Fruit fly (Drosophila melanogaster) whole organism, embryonic: ENCODE data around the gene CG33110.

Source experiments
- Adf1 ChIP-seq: fragments of 200-800 bp; sonication (Bioruptor generic); IDR thresholded peaks from 2 replicates; pipeline ENCODE4 v1.3.6; 2022; ENCODE audit warnings: missing biosample characterization, missing genetic modification characterization
- Antp ChIP-seq: fragments of 200-800 bp; sonication (Bioruptor generic); optimal IDR thresholded peaks from 3 replicates; lab custom pipeline; 2016; ENCODE audit warnings: missing biosample characterization, missing genetic modification characterization
- BEAF-32 ChIP-seq: fragments of 200-800 bp; sonication (Bioruptor generic); optimal IDR thresholded peaks from 3 replicates; lab custom pipeline; 2017; ENCODE audit warnings: missing biosample characterization, missing genetic modification characterization, mild to moderate bottlenecking, moderate library complexity, missing genetic modification reagents
- CG10209 ChIP-seq: fragments of 200-800 bp; sonication (Bioruptor generic); optimal IDR thresholded peaks from 3 replicates; lab custom pipeline; 2017; ENCODE audit warnings: missing biosample characterization, mild to moderate bottlenecking, missing genetic modification characterization, missing genetic modification reagents
- CG10321 ChIP-seq: fragments of 200-800 bp; sonication (Bioruptor generic); IDR thresholded peaks from 2 replicates; pipeline ENCODE4 v1.3.6; 2022; ENCODE audit warnings: missing biosample characterization, missing genetic modification characterization
- CG11560 ChIP-seq: fragments of 200-800 bp; sonication (Bioruptor generic); IDR thresholded peaks from 3 replicates; pipeline ENCODE4 v1.3.6; 2022; ENCODE audit warnings: missing biosample characterization, missing genetic modification characterization
- CG11695 ChIP-seq: fragments of 200-800 bp; sonication (Bioruptor generic); IDR thresholded peaks from 3 replicates; pipeline ENCODE4 v1.3.6; 2022; ENCODE audit warnings: missing biosample characterization, missing genetic modification characterization
- CG12391 ChIP-seq: fragments of 200-800 bp; sonication (Bioruptor generic); optimal IDR thresholded peaks from 3 replicates; lab custom pipeline; 2018; ENCODE audit warnings: missing biosample characterization, mild to moderate bottlenecking, missing genetic modification characterization, moderate library complexity
- CG12659 ChIP-seq: fragments of 200-800 bp; sonication (Bioruptor generic); optimal IDR thresholded peaks from 3 replicates; lab custom pipeline; 2017; ENCODE audit warnings: mild to moderate bottlenecking, missing biosample characterization, missing genetic modification reagents, missing genetic modification characterization
- CG13775 ChIP-seq: fragments of 200-800 bp; sonication (Bioruptor generic); optimal IDR thresholded peaks from 3 replicates; lab custom pipeline; 2017; ENCODE audit warnings: missing biosample characterization, mild to moderate bottlenecking, missing genetic modification characterization
- CG15011 ChIP-seq: fragments of 200-800 bp; sonication (Bioruptor generic); optimal IDR thresholded peaks from 3 replicates; lab custom pipeline; 2018; ENCODE audit warnings: missing biosample characterization, mild to moderate bottlenecking, missing genetic modification characterization
- CG15073 ChIP-seq: fragments of 200-800 bp; sonication (Bioruptor generic); optimal IDR thresholded peaks from 2 replicates; lab custom pipeline; 2016; ENCODE audit warnings: missing biosample characterization, missing genetic modification characterization
- CG1647 ChIP-seq: fragments of 200-800 bp; sonication (Bioruptor generic); optimal IDR thresholded peaks from 3 replicates; lab custom pipeline; 2016; ENCODE audit warnings: missing biosample characterization, missing genetic modification characterization
- CG17328 ChIP-seq: fragments of 200-800 bp; sonication (Bioruptor generic); IDR thresholded peaks from 2 replicates; pipeline ENCODE4 v1.3.6; 2022; ENCODE audit warnings: missing biosample characterization, missing genetic modification characterization
- CG1792 ChIP-seq: fragments of 200-800 bp; sonication (Bioruptor generic); optimal IDR thresholded peaks from 2 replicates; lab custom pipeline; 2016; ENCODE audit warnings: missing biosample characterization, missing genetic modification characterization
- CG18599 ChIP-seq: fragments of 200-800 bp; sonication (Bioruptor generic); optimal IDR thresholded peaks from 3 replicates; lab custom pipeline; 2017; ENCODE audit warnings: missing biosample characterization, missing genetic modification characterization, mild to moderate bottlenecking, moderate library complexity, missing genetic modification reagents
- CG31365 ChIP-seq: fragments of 200-800 bp; sonication (Bioruptor generic); optimal IDR thresholded peaks from 2 replicates; lab custom pipeline; 2018; ENCODE audit warnings: missing biosample characterization, mild to moderate bottlenecking, missing genetic modification characterization
- CG34224 ChIP-seq: fragments of 200-800 bp; sonication (Bioruptor generic); IDR thresholded peaks from 3 replicates; pipeline ENCODE4 v1.3.6; 2022; ENCODE audit warnings: missing biosample characterization, missing genetic modification characterization; ENCODE audit not compliant: partially characterized antibody
- CG4328 ChIP-seq: fragments of 200-800 bp; sonication (Bioruptor generic); optimal IDR thresholded peaks from 3 replicates; lab custom pipeline; 2017; ENCODE audit warnings: missing biosample characterization, missing genetic modification reagents, missing genetic modification characterization
- CG5953 ChIP-seq: fragments of 200-800 bp; sonication (Bioruptor generic); IDR thresholded peaks from 2 replicates; pipeline ENCODE4 v1.3.6; 2022; ENCODE audit warnings: missing biosample characterization, missing genetic modification characterization
- CG7786 ChIP-seq: fragments of 200-800 bp; sonication (Bioruptor generic); optimal IDR thresholded peaks from 2 replicates; lab custom pipeline; 2016; ENCODE audit warnings: missing biosample characterization, missing genetic modification characterization
- CG7963 ChIP-seq: fragments of 200-800 bp; sonication (Bioruptor generic); IDR thresholded peaks from 3 replicates; pipeline ENCODE4 v1.3.6; 2022; ENCODE audit warnings: missing biosample characterization, missing genetic modification characterization; ENCODE audit not compliant: partially characterized antibody
- CG9817 ChIP-seq: fragments of 200-800 bp; sonication (Bioruptor generic); optimal IDR thresholded peaks from 2 replicates; lab custom pipeline; 2018; ENCODE audit warnings: missing biosample characterization, mild to moderate bottlenecking, missing genetic modification characterization, moderate library complexity
- CTCF ChIP-seq: fragments of 200-800 bp; sonication (Bioruptor generic); optimal IDR thresholded peaks from 2 replicates; lab custom pipeline; 2017; ENCODE audit warnings: missing biosample characterization, mild to moderate bottlenecking, missing genetic modification characterization, moderate library complexity
- CrebB ChIP-seq: fragments of 200-800 bp; sonication (Bioruptor generic); optimal IDR thresholded peaks from 3 replicates; lab custom pipeline; 2018; ENCODE audit warnings: missing biosample characterization, mild to moderate bottlenecking, missing genetic modification characterization
- D ChIP-seq, 2 experiments: fragments of 200-800 bp in 1 of 2; fragments of >200 bp in 1 of 2; sonication (Bioruptor generic) in 1 of 2; optimal IDR thresholded peaks; 2 replicates in 1 of 2; 3 replicates in 1 of 2; lab custom pipeline; 2017; ENCODE audit warnings: mild to moderate bottlenecking in 1 of 2, missing biosample characterization in 1 of 2, missing genetic modification characterization in 1 of 2, missing genetic modification reagents in 1 of 2
- Dbx ChIP-seq: fragments of 200-800 bp; sonication (Bioruptor generic); IDR thresholded peaks from 3 replicates; pipeline ENCODE4 v1.3.6; 2022; ENCODE audit warnings: missing biosample characterization, missing genetic modification characterization
- E2f2 ChIP-seq: fragments of 200-800 bp; sonication (Bioruptor generic); IDR thresholded peaks from 2 replicates; pipeline ENCODE4 v1.3.6; 2022; ENCODE audit warnings: missing biosample characterization, missing genetic modification characterization
- Fer2 ChIP-seq: fragments of 200-800 bp; sonication (Bioruptor generic); optimal IDR thresholded peaks from 2 replicates; lab custom pipeline; 2018; ENCODE audit warnings: missing biosample characterization, mild to moderate bottlenecking, missing genetic modification characterization, moderate library complexity
- H2.0 ChIP-seq: fragments of 200-800 bp; sonication (Bioruptor generic); IDR thresholded peaks from 2 replicates; pipeline ENCODE4 v1.3.6; 2022; ENCODE audit warnings: missing biosample characterization, missing genetic modification characterization
- MESR4 ChIP-seq: fragments of 200-800 bp; sonication (Bioruptor generic); optimal IDR thresholded peaks from 2 replicates; lab custom pipeline; 2018; ENCODE audit warnings: missing biosample characterization, mild to moderate bottlenecking, missing genetic modification characterization, moderate library complexity
- Oli ChIP-seq: fragments of 200-800 bp; sonication (Bioruptor generic); optimal IDR thresholded peaks from 2 replicates; lab custom pipeline; 2018; ENCODE audit warnings: missing biosample characterization, mild to moderate bottlenecking, missing genetic modification characterization, moderate library complexity
- Optix ChIP-seq: fragments of 200-800 bp; sonication (Bioruptor generic); IDR thresholded peaks from 3 replicates; pipeline ENCODE4 v1.3.6; 2022; ENCODE audit warnings: missing biosample characterization, missing genetic modification characterization
- Rfx ChIP-seq: fragments of 200-800 bp; sonication (Bioruptor generic); IDR thresholded peaks from 2 replicates; pipeline ENCODE4 v1.3.6; 2022; ENCODE audit warnings: missing biosample characterization, missing genetic modification characterization
- TFAM ChIP-seq: fragments of 200-800 bp; sonication (Bioruptor generic); optimal IDR thresholded peaks from 2 replicates; lab custom pipeline; 2017; ENCODE audit warnings: missing biosample characterization, missing genetic modification characterization, inconsistent platforms
- Trl ChIP-seq, 3 experiments: fragments of >200 bp in 2 of 3; fragments of 200-800 bp in 1 of 3; sonication (Bioruptor generic) in 1 of 3; optimal IDR thresholded peaks; 2 replicates in 1 of 3; 3 replicates in 2 of 3; lab custom pipeline; 2016 to 2017; ENCODE audit warnings: missing biosample characterization in 1 of 3, missing genetic modification characterization in 1 of 3
- chif ChIP-seq, 2 experiments: fragments of 200-800 bp; sonication (Bioruptor generic); optimal IDR thresholded peaks; 3 replicates each; lab custom pipeline; 2016; ENCODE audit warnings: missing biosample characterization in 2 of 2, missing genetic modification characterization in 2 of 2
- exex ChIP-seq: fragments of 200-800 bp; sonication (Bioruptor generic); optimal IDR thresholded peaks from 4 replicates; lab custom pipeline; 2018; ENCODE audit warnings: missing biosample characterization, mild to moderate bottlenecking, missing genetic modification characterization, moderate library complexity
- fd3F ChIP-seq: fragments of 200-800 bp; sonication (Bioruptor generic); optimal IDR thresholded peaks from 2 replicates; lab custom pipeline; 2018; ENCODE audit warnings: missing biosample characterization, mild to moderate bottlenecking, missing genetic modification characterization, moderate library complexity
- gro ChIP-seq: fragments of 200-800 bp; sonication (Bioruptor generic); optimal IDR thresholded peaks from 2 replicates; lab custom pipeline; 2016; ENCODE audit warnings: missing biosample characterization, missing genetic modification characterization
- gsb ChIP-seq: fragments of 200-800 bp; sonication (Bioruptor generic); IDR thresholded peaks from 2 replicates; pipeline ENCODE4 v1.3.6; 2022; ENCODE audit warnings: missing biosample characterization, missing genetic modification characterization
- insv ChIP-seq, 2 experiments: fragments of 200-800 bp; sonication (Bioruptor generic); optimal IDR thresholded peaks; 3 replicates each; lab custom pipeline; 2016 to 2018; ENCODE audit warnings: missing biosample characterization in 2 of 2, missing genetic modification characterization in 2 of 2
- inv ChIP-seq: fragments of 200-800 bp; sonication (Bioruptor generic); IDR thresholded peaks from 2 replicates; pipeline ENCODE4 v1.3.6; 2022; ENCODE audit warnings: missing biosample characterization, missing genetic modification characterization; ENCODE audit not compliant: partially characterized antibody
- schlank ChIP-seq: fragments of 200-800 bp; sonication (Bioruptor generic); optimal IDR thresholded peaks from 2 replicates; lab custom pipeline; 2018; ENCODE audit warnings: missing biosample characterization, mild to moderate bottlenecking, missing genetic modification characterization
- so ChIP-seq: fragments of 200-800 bp; sonication (Bioruptor generic); IDR thresholded peaks from 3 replicates; pipeline ENCODE4 v1.3.6; 2022; ENCODE audit warnings: missing biosample characterization, missing genetic modification characterization
- vnd ChIP-seq: fragments of 200-800 bp; sonication (Bioruptor generic); IDR thresholded peaks from 3 replicates; pipeline ENCODE4 v1.3.6; 2022; ENCODE audit warnings: missing biosample characterization, missing genetic modification characterization; ENCODE audit not compliant: partially characterized antibody
- yki ChIP-seq: fragments of >200 bp; optimal IDR thresholded peaks from 3 replicates; lab custom pipeline; 2018
- z ChIP-seq: fragments of 200-800 bp; sonication (Bioruptor generic); IDR thresholded peaks from 3 replicates; pipeline ENCODE4 v1.3.6; 2022; ENCODE audit warnings: missing biosample characterization, missing genetic modification characterization

Gene CG33110

DNA sequence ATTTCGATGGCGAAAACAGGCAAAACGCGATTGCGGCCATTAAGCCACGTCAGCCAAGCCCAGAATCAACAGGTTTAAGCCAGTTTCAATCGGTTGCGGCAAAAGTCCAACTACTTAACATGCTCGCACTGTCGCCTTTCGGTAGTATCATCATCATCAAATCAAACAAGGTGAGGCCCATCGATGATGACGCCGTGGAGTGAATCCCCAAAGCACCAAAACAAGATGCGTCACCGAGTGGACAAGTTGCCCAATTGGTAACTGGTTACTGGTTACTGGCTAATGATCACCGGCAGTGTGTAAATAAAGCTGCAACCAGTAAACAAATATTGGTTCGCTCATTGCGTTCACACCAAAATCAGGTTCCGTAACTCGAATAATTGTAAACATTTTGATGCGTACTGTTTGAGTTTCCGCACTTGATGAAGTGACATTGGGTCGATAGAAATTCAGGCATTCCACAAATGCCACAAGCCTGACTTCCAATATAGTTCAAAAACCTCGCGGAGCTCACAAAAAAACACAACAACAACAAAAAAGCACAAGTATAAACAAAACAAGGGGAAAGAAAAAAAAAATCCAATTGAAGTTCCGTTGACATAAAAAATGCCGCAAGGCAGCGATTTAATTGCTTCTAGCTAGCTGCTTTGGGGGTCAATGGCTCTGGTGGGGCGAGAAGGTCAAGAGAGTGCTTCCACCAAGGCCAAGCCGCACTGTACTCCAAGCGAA lies 45.5 kb upstream of the CG33110 start (continued):
- TF ChIP-seq CG34224 (GFP tag; lab: Robert Waterston, UW) (0 out of 3 replicates have a peak, but pooled peaks have one; percentile 10), Dbx (GFP tag; lab: Robert Waterston, UW) (peak; percentile 30; the same call in 1 of the 3 replicates), CG13775 (GFP tag; lab: Kevin White, UChicago) (no peak), chif (GFP tag; optimal IDR thresholded peaks at IDR 0.05; lab: Kevin White, UChicago) (peak; percentile 5 to 22), CG7786 (GFP tag; lab: Kevin White, UChicago) (no peak), CG31365 (tag; lab: Kevin White, UChicago) (peak; percentile 60), CG4328 (GFP tag; lab: Kevin White, UChicago) (peak; percentile 64), Rfx (GFP tag; lab: Robert Waterston, UW) (peak; percentile 36; the same call in 1 of the 2 replicates), yki (lab: Kevin White, UChicago) (no peak), CG18599 (GFP tag; lab: Kevin White, UChicago) (peak; percentile 43), schlank (tag; lab: Kevin White, UChicago) (peak; percentile 21), CG5953 (GFP tag; lab: Robert Waterston, UW) (peak; percentile 64; the same call in 1 of the 2 replicates), gro (GFP tag; lab: Kevin White, UChicago) (no peak), CG1647 (peak; percentile 66), CG1792 (GFP tag; lab: Kevin White, UChicago) (peak; percentile 2), H2.0 (0 out of 2 replicates have a peak, but pooled peaks have one; percentile 17), CG15011 (GFP tag; lab: Kevin White, UChicago) (peak; percentile 55), TFAM (no peak), MESR4 (GFP tag; lab: Kevin White, UChicago) (peak; percentile 2), Optix (GFP tag; lab: Robert Waterston, UW) (no peak), CG10209 (GFP tag; lab: Kevin White, UChicago) (peak; percentile 68), Trl (optimal IDR thresholded peaks at IDR 0.05; lab: Kevin White, UChicago) (no peak), Trl (GFP tag; optimal IDR thresholded peaks at IDR 0.05; lab: Kevin White, UChicago) (peak; percentile 62), Fer2 (tag; lab: Kevin White, UChicago) (peak; percentile 36), E2f2 (GFP tag; lab: Robert Waterston, UW) (peak; percentile 40; the same call in 1 of the 2 replicates), CG11560 (tag; lab: Robert Waterston, UW) (no peak), BEAF-32 (GFP tag; lab: Kevin White, UChicago) (no peak), D (optimal IDR thresholded peaks at IDR 0.05; lab: Kevin White, UChicago) (no peak), D (GFP tag; optimal IDR thresholded peaks at IDR 0.05; lab: Kevin White, UChicago) (peak; percentile 51), CG15073 (no peak), gsb (GFP tag; lab: Robert Waterston, UW) (0 out of 2 replicates have a peak, but pooled peaks have one; percentile 7), CG12391 (peak; percentile 6), fd3F (GFP tag; lab: Kevin White, UChicago) (peak; percentile 43), Oli (tag; lab: Kevin White, UChicago) (no peak), vnd (GFP tag; lab: Robert Waterston, UW) (no peak), Adf1 (GFP tag; lab: Robert Waterston, UW) (no peak), Antp (GFP tag; lab: Kevin White, UChicago) (peak; percentile 2), CrebB (tag; lab: Kevin White, UChicago) (peak; percentile 86), insv (GFP tag; optimal IDR thresholded peaks at IDR 0.05; lab: Kevin White, UChicago) (peak in 1 of 2 experiments; percentile 23), z (GFP tag; lab: Robert Waterston, UW) (0 out of 3 replicates have a peak, but pooled peaks have one; percentile 55), so (GFP tag; lab: Robert Waterston, UW) (peak; percentile 69; the same call in 2 of the 3 replicates), CG11695 (GFP tag; lab: Robert Waterston, UW) (peak; percentile 58; the same call in 1 of the 3 replicates), inv (GFP tag; lab: Robert Waterston, UW) (no peak), CG12659 (GFP tag; lab: Kevin White, UChicago) (peak; percentile 56), exex (tag; lab: Kevin White, UChicago) (peak; percentile 10), CG17328 (GFP tag; lab: Robert Waterston, UW) (0 out of 2 replicates have a peak, but pooled peaks have one; percentile 14), CG7963 (GFP tag; lab: Robert Waterston, UW) (no peak), CG10321 (GFP tag; lab: Robert Waterston, UW) (0 out of 2 replicates have a peak, but pooled peaks have one; percentile 21), CTCF (GFP tag; lab: Kevin White, UChicago) (peak; percentile 41), CG9817 (tag; lab: Kevin White, UChicago) (no peak)
